Worm (Caenorhabditis elegans) whole organism, L4/young adult: ENCODE measurements around the gene arrd-13.

Source experiments
- W03F9.2 ChIP-seq: fragments of 150-350 bp; optimal IDR thresholded peaks from 2 replicates; lab custom pipeline; 2014; ENCODE audit warnings: missing biosample characterization, missing genetic modification characterization
- him-1 ChIP-seq: sonication (generic microtip); optimal IDR thresholded peaks from 2 replicates; lab custom pipeline; 2016; ENCODE audit warnings: missing genotype, missing genetic modification reagents, missing genetic modification characterization, missing compliant biosample characterization

DNA sequence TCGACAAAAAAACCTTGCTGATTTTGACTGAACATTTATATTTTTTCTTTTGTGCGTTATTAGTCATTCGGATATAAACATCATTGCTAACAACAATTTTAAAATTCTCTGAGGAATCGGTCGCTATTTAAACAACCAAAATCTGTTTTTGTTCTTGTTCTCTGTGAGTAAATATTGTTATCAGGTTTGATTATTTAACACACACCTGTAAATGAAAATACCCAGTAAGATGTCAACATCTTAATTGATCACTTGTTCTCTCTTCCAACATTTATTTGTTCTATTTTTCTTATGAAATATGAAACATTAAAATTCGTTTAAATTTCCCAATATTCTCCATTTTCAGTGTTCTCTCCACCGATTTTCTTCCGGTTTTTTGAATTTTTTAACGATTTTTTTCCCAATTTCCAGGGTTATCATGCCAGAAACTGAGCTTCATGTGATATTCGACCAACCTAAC is 4.8 kb downstream of the arrd-13 start, which contains the start of gene arrd-11:
- TF ChIP-seq him-1 (no peak), W03F9.2 (no peak)
